Fruit fly (Drosophila melanogaster) whole organism, embryonic: ENCODE data around the gene CG34041.
A peak's percentile ranks its signal among the peaks of the same experiment; 100 is the strongest.

Experiments used
- CG10147 ChIP-seq: fragments of 200-800 bp; sonication (Bioruptor generic); optimal IDR thresholded peaks from 2 replicates; lab custom pipeline; 2019; ENCODE audit warnings: missing biosample characterization, mild to moderate bottlenecking, missing genetic modification characterization, moderate library complexity
- CG10959 ChIP-seq: fragments of 200-800 bp; sonication (Bioruptor generic); IDR thresholded peaks from 2 replicates; pipeline ENCODE4 v1.3.6; 2022; ENCODE audit warnings: missing biosample characterization, missing genetic modification characterization
- CG11085 ChIP-seq: fragments of 200-800 bp; sonication (Bioruptor generic); IDR thresholded peaks from 2 replicates; pipeline ENCODE4 v1.3.6; 2022; ENCODE audit warnings: missing biosample characterization, missing genetic modification characterization
- CG11247 ChIP-seq: fragments of 200-800 bp; sonication (Bioruptor generic); IDR thresholded peaks from 2 replicates; pipeline ENCODE4 v1.3.6; 2022; ENCODE audit warnings: missing biosample characterization, missing genetic modification characterization
- CG11504 ChIP-seq: fragments of 200-800 bp; sonication (Bioruptor generic); optimal IDR thresholded peaks from 3 replicates; lab custom pipeline; 2019; ENCODE audit warnings: missing biosample characterization, mild to moderate bottlenecking, missing genetic modification characterization, moderate library complexity
- CG11560 ChIP-seq: fragments of 200-800 bp; sonication (Bioruptor generic); IDR thresholded peaks from 3 replicates; pipeline ENCODE4 v1.3.6; 2022; ENCODE audit warnings: missing biosample characterization, missing genetic modification characterization
- CG12236 ChIP-seq: fragments of 200-800 bp; sonication (Bioruptor generic); optimal IDR thresholded peaks from 2 replicates; lab custom pipeline; 2016; ENCODE audit warnings: missing biosample characterization, missing genetic modification characterization
- CG14050 ChIP-seq: fragments of 200-800 bp; sonication (Bioruptor generic); IDR thresholded peaks from 3 replicates; pipeline ENCODE4 v1.3.6; 2022; ENCODE audit warnings: missing biosample characterization, missing genetic modification characterization
- CG17186 ChIP-seq: fragments of 200-800 bp; sonication (Bioruptor generic); optimal IDR thresholded peaks from 3 replicates; lab custom pipeline; 2017; ENCODE audit warnings: missing biosample characterization, missing genetic modification reagents, missing genetic modification characterization
- CG17385 ChIP-seq: fragments of 200-800 bp; sonication (Bioruptor generic); optimal IDR thresholded peaks from 3 replicates; lab custom pipeline; 2018; ENCODE audit warnings: missing biosample characterization, mild to moderate bottlenecking, missing genetic modification characterization
- CG30431 ChIP-seq: fragments of 200-800 bp; sonication (Bioruptor generic); optimal IDR thresholded peaks from 2 replicates; lab custom pipeline; 2017; ENCODE audit warnings: missing biosample characterization, missing genetic modification characterization
- CG3065 ChIP-seq: fragments of 200-800 bp; sonication (Bioruptor generic); optimal IDR thresholded peaks from 2 replicates; lab custom pipeline; 2016; ENCODE audit warnings: missing biosample characterization, missing genetic modification characterization
- CG33557 ChIP-seq: fragments of 200-800 bp; sonication (Bioruptor generic); optimal IDR thresholded peaks from 2 replicates; lab custom pipeline; 2019; ENCODE audit warnings: missing biosample characterization, mild to moderate bottlenecking, missing genetic modification characterization, moderate library complexity
- CG3407 ChIP-seq: fragments of 200-800 bp; sonication (Bioruptor generic); optimal IDR thresholded peaks from 2 replicates; lab custom pipeline; 2018; ENCODE audit warnings: missing biosample characterization, mild to moderate bottlenecking, missing genetic modification characterization
- CG4854 ChIP-seq: fragments of 200-800 bp; sonication (Bioruptor generic); optimal IDR thresholded peaks from 2 replicates; lab custom pipeline; 2016; ENCODE audit warnings: missing biosample characterization, missing genetic modification characterization, inconsistent platforms
- CG5180 ChIP-seq: fragments of 200-800 bp; sonication (Bioruptor generic); optimal IDR thresholded peaks from 3 replicates; lab custom pipeline; 2017; ENCODE audit warnings: missing biosample characterization, missing genetic modification characterization, mild to moderate bottlenecking, moderate library complexity, missing genetic modification reagents
- CG7556 ChIP-seq: fragments of 200-800 bp; sonication (Bioruptor generic); optimal IDR thresholded peaks from 2 replicates; lab custom pipeline; 2017; ENCODE audit warnings: missing biosample characterization, mild to moderate bottlenecking, missing genetic modification characterization
- CG8924 ChIP-seq: fragments of 200-800 bp; optimal IDR thresholded peaks from 3 replicates; lab custom pipeline; 2019; ENCODE audit warnings: missing biosample characterization, mild to moderate bottlenecking, missing genetic modification characterization, moderate library complexity
- CG9215 ChIP-seq: fragments of 200-800 bp; sonication (Bioruptor generic); IDR thresholded peaks from 2 replicates; pipeline ENCODE4 v1.3.6; 2022; ENCODE audit warnings: missing biosample characterization, missing genetic modification characterization
- Dad ChIP-seq: fragments of 200-800 bp; sonication (Bioruptor generic); optimal IDR thresholded peaks from 3 replicates; lab custom pipeline; 2016; ENCODE audit warnings: missing biosample characterization, missing genetic modification characterization
- Dip2 ChIP-seq: fragments of 200-800 bp; sonication (Bioruptor generic); IDR thresholded peaks from 2 replicates; pipeline ENCODE4 v1.3.6; 2022; ENCODE audit warnings: missing biosample characterization, missing genetic modification characterization
- Hey ChIP-seq: fragments of 200-800 bp; sonication (Bioruptor generic); optimal IDR thresholded peaks from 3 replicates; lab custom pipeline; 2018; ENCODE audit warnings: missing biosample characterization, mild to moderate bottlenecking, missing genetic modification characterization
- HmgZ ChIP-seq: fragments of 200-800 bp; sonication (Bioruptor generic); optimal IDR thresholded peaks from 2 replicates; lab custom pipeline; 2018; ENCODE audit warnings: missing biosample characterization, mild to moderate bottlenecking, missing genetic modification characterization
- Hr51 ChIP-seq, 2 experiments: fragments of 200-800 bp; sonication (Bioruptor generic); optimal IDR thresholded peaks; 2 replicates in 1 of 2; 3 replicates in 1 of 2; lab custom pipeline; 2016 to 2018; ENCODE audit warnings: missing biosample characterization in 2 of 2, missing genetic modification characterization in 2 of 2, mild to moderate bottlenecking in 1 of 2, moderate library complexity in 1 of 2
- Hr78 ChIP-seq, 2 experiments: fragments of 200-800 bp in 1 of 2; fragments of >200 bp in 1 of 2; sonication (Bioruptor generic) in 1 of 2; optimal IDR thresholded peaks; 2 replicates each; lab custom pipeline; 2017 to 2019; ENCODE audit warnings: missing biosample characterization in 2 of 2, missing genetic modification characterization in 2 of 2, mild to moderate bottlenecking in 1 of 2, moderate library complexity in 1 of 2
- MESR4 ChIP-seq: fragments of 200-800 bp; sonication (Bioruptor generic); optimal IDR thresholded peaks from 2 replicates; lab custom pipeline; 2018; ENCODE audit warnings: missing biosample characterization, mild to moderate bottlenecking, missing genetic modification characterization, moderate library complexity
- Max ChIP-seq: fragments of 200-800 bp; sonication (Bioruptor generic); optimal IDR thresholded peaks from 2 replicates; lab custom pipeline; 2016; ENCODE audit warnings: missing biosample characterization, mild to moderate bottlenecking, missing genetic modification characterization
- Oli ChIP-seq: fragments of 200-800 bp; sonication (Bioruptor generic); optimal IDR thresholded peaks from 2 replicates; lab custom pipeline; 2018; ENCODE audit warnings: missing biosample characterization, mild to moderate bottlenecking, missing genetic modification characterization, moderate library complexity
- Optix ChIP-seq: fragments of 200-800 bp; sonication (Bioruptor generic); IDR thresholded peaks from 3 replicates; pipeline ENCODE4 v1.3.6; 2022; ENCODE audit warnings: missing biosample characterization, missing genetic modification characterization
- Rx ChIP-seq: fragments of 200-800 bp; sonication (Bioruptor generic); IDR thresholded peaks from 2 replicates; pipeline ENCODE4 v1.3.6; 2022; ENCODE audit warnings: missing biosample characterization, missing genetic modification characterization
- Sin3A ChIP-seq: fragments of >200 bp; optimal IDR thresholded peaks from 2 replicates; lab custom pipeline; 2018
- Sox100B ChIP-seq: fragments of 200-800 bp; sonication (Bioruptor generic); optimal IDR thresholded peaks from 3 replicates; lab custom pipeline; 2018; ENCODE audit warnings: missing biosample characterization, mild to moderate bottlenecking, missing genetic modification characterization
- Stat92E ChIP-seq, 3 experiments: fragments of >200 bp in 2 of 3; fragments of 200-800 bp in 1 of 3; sonication (Bioruptor generic) in 1 of 3; optimal IDR thresholded peaks; 2 replicates each; lab custom pipeline; 2017 to 2019; ENCODE audit warnings: missing biosample characterization in 3 of 3, missing genetic modification characterization in 3 of 3, mild to moderate bottlenecking in 1 of 3, moderate library complexity in 1 of 3
- Tbp ChIP-seq: fragments of >200 bp; optimal IDR thresholded peaks from 2 replicates; lab custom pipeline; 2018; ENCODE audit warnings: missing biosample characterization, missing genetic modification characterization
- Vsx1 ChIP-seq: fragments of 200-800 bp; sonication (Bioruptor generic); optimal IDR thresholded peaks from 2 replicates; lab custom pipeline; 2017; ENCODE audit warnings: missing biosample characterization, mild to moderate bottlenecking, missing genetic modification characterization, missing genetic modification reagents
- Xrp1 ChIP-seq: fragments of 200-800 bp; sonication (Bioruptor generic); IDR thresholded peaks from 2 replicates; pipeline ENCODE4 v1.3.6; 2022; ENCODE audit warnings: missing biosample characterization, missing genetic modification characterization
- bbx ChIP-seq: fragments of 200-800 bp; sonication (Bioruptor generic); IDR thresholded peaks from 2 replicates; pipeline ENCODE4 v1.3.6; 2022; ENCODE audit warnings: missing biosample characterization, missing genetic modification characterization; ENCODE audit not compliant: partially characterized antibody
- croc ChIP-seq: fragments of 200-800 bp; sonication (Bioruptor generic); conservative IDR thresholded peaks from 3 replicates; pipeline ENCODE4 v1.3.6; 2022; ENCODE audit warnings: missing biosample characterization, missing genetic modification characterization
- grau ChIP-seq: fragments of 200-800 bp; optimal IDR thresholded peaks from 3 replicates; lab custom pipeline; 2019; ENCODE audit warnings: missing biosample characterization, mild to moderate bottlenecking, missing genetic modification characterization, moderate library complexity
- hth ChIP-seq: fragments of >200 bp; optimal IDR thresholded peaks from 2 replicates; lab custom pipeline; 2017; ENCODE audit warnings: inconsistent platforms
- maf-S ChIP-seq: fragments of 200-800 bp; sonication (Bioruptor generic); optimal IDR thresholded peaks from 2 replicates; lab custom pipeline; 2016; ENCODE audit warnings: missing biosample characterization, missing genetic modification characterization
- nau ChIP-seq: fragments of 200-800 bp; sonication (Bioruptor generic); optimal IDR thresholded peaks from 3 replicates; lab custom pipeline; 2017; ENCODE audit warnings: missing biosample characterization, mild to moderate bottlenecking, missing genetic modification characterization, missing genetic modification reagents
- p53 ChIP-seq: fragments of 200-800 bp; sonication (Bioruptor generic); optimal IDR thresholded peaks from 2 replicates; lab custom pipeline; 2016; ENCODE audit warnings: missing biosample characterization, missing genetic modification characterization
- peb ChIP-seq: fragments of 200-800 bp; sonication (Bioruptor generic); IDR thresholded peaks from 2 replicates; pipeline ENCODE4 v1.3.6; 2022; ENCODE audit warnings: missing biosample characterization, missing genetic modification characterization
- sim ChIP-seq: fragments of 200-800 bp; sonication (Bioruptor generic); IDR thresholded peaks from 2 replicates; pipeline ENCODE4 v1.3.6; 2022; ENCODE audit warnings: missing biosample characterization, missing genetic modification characterization
- sna ChIP-seq: fragments of 200-800 bp; sonication (Bioruptor generic); IDR thresholded peaks from 2 replicates; pipeline ENCODE4 v1.3.6; 2022; ENCODE audit warnings: missing biosample characterization, missing genetic modification characterization; ENCODE audit not compliant: partially characterized antibody
- tin ChIP-seq: fragments of 200-800 bp; sonication (Bioruptor generic); optimal IDR thresholded peaks from 3 replicates; lab custom pipeline; 2016; ENCODE audit warnings: missing biosample characterization, missing genetic modification characterization
- trem ChIP-seq: fragments of 200-800 bp; optimal IDR thresholded peaks from 3 replicates; lab custom pipeline; 2019; ENCODE audit warnings: missing biosample characterization, mild to moderate bottlenecking, missing genetic modification characterization, moderate library complexity
- wor ChIP-seq: fragments of 200-800 bp; sonication (Bioruptor generic); IDR thresholded peaks from 2 replicates; pipeline ENCODE4 v1.3.6; 2022; ENCODE audit warnings: missing biosample characterization, missing genetic modification characterization
- z ChIP-seq: fragments of 200-800 bp; sonication (Bioruptor generic); IDR thresholded peaks from 3 replicates; pipeline ENCODE4 v1.3.6; 2022; ENCODE audit warnings: missing biosample characterization, missing genetic modification characterization

Gene CG34041

DNA sequence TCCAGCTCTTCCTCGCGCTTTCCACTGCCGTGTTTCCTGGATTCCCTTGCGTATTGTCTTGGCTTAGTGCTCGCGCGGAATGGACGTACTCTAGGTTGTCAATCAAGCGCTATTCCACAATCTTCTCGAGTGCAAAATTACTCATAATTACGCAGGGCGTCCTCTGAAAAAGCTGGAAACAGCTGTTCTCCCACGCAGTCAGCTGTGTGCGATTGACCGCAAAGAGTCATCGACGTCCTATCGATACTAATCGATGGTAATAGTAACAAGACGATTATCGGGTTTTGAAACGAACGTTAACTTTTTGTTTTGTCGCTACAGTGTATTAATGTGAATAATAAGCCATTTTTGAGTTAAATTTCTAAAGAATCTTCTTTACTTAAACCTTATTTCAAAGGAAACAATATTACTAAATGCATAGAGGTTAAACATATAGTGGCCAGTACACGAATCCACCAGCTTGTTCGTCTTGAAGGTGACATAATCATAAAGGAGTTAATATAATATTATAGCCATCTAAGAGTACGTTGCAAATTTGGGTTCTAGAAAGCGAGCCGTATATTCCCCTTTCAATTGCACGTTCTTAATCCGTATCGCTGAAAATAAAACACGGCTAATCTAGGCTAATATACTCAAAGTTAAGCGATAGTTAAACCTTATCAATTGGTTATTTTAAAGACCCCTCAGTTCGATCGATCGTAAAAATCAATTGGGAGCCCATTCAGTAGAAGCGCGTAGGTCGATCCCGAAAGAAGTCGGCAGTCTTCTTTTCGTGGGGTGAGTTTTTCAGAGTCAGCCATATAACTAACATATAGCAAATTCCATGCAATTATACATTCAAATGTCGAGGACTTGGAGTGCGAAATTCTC is 48.5 kb upstream of the CG34041 start, which contains the start of the genes CG2224 and CDase (continued):
- TF ChIP-seq maf-S (GFP tag; lab: Kevin White, UChicago) = no peak
- TF ChIP-seq grau (tag; lab: Kevin White, UChicago) = no peak
- no peak for TF ChIP-seq p53
- TF ChIP-seq hth = no peak
- TF ChIP-seq Stat92E (GFP tag; optimal IDR thresholded peaks at IDR 0.05; lab: Kevin White, UChicago) = no peak
- TF ChIP-seq MESR4 (GFP tag; lab: Kevin White, UChicago) = peak; percentile 56
- TF ChIP-seq CG11085 (GFP tag; lab: Robert Waterston, UW) = no peak
- TF ChIP-seq CG11247 = no peak
- no peak for TF ChIP-seq tin (GFP tag; lab: Kevin White, UChicago)
- TF ChIP-seq CG9215 (GFP tag; lab: Robert Waterston, UW) = no peak
- no peak for TF ChIP-seq Max
- no peak for TF ChIP-seq CG5180 (GFP tag; lab: Kevin White, UChicago)
- TF ChIP-seq CG7556 (GFP tag; lab: Kevin White, UChicago) = no peak
- TF ChIP-seq CG4854 = no peak
- peak; percentile 34 for TF ChIP-seq HmgZ
- no peak for TF ChIP-seq z (GFP tag; lab: Robert Waterston, UW)
- TF ChIP-seq CG14050 (GFP tag; lab: Robert Waterston, UW) = no peak
- TF ChIP-seq Hr78 (GFP tag; optimal IDR thresholded peaks at IDR 0.05; lab: Kevin White, UChicago) = no peak
- no peak for TF ChIP-seq sim (GFP tag; lab: Robert Waterston, UW)
- no peak for TF ChIP-seq CG33557 (GFP tag; lab: Kevin White, UChicago)
- TF ChIP-seq wor (GFP tag; lab: Robert Waterston, UW) = no peak
- TF ChIP-seq nau (GFP tag; lab: Kevin White, UChicago) = no peak
- no peak for TF ChIP-seq CG10147
- no peak for TF ChIP-seq Oli (tag; lab: Kevin White, UChicago)
- peak; percentile 94 for TF ChIP-seq bbx (GFP tag; lab: Robert Waterston, UW)
- no peak for TF ChIP-seq Hey (tag; lab: Kevin White, UChicago)
- TF ChIP-seq sna (GFP tag; lab: Robert Waterston, UW) = peak; percentile 95
- no peak for TF ChIP-seq CG8924 (tag; lab: Kevin White, UChicago)
- TF ChIP-seq CG3065 = no peak
- no peak for TF ChIP-seq CG10959
- TF ChIP-seq Hr51 (GFP tag; optimal IDR thresholded peaks at IDR 0.05; lab: Kevin White, UChicago) = no peak
- no peak for TF ChIP-seq CG11504 (tag; lab: Kevin White, UChicago)
- no peak for TF ChIP-seq Optix (GFP tag; lab: Robert Waterston, UW)
- no peak for TF ChIP-seq CG11560 (tag; lab: Robert Waterston, UW)
- no peak for TF ChIP-seq Xrp1 (GFP tag; lab: Robert Waterston, UW)
- no peak for TF ChIP-seq croc (GFP tag; lab: Robert Waterston, UW)
- no peak for TF ChIP-seq Dad (GFP tag; lab: Kevin White, UChicago)
- TF ChIP-seq Rx = no peak
- TF ChIP-seq trem (tag; lab: Kevin White, UChicago) = no peak
- TF ChIP-seq Tbp (GFP tag; lab: Kevin White, UChicago) = no peak
- no peak for TF ChIP-seq Dip2
- TF ChIP-seq CG30431 (GFP tag; lab: Kevin White, UChicago) = no peak
- TF ChIP-seq Sin3A (lab: Kevin White, UChicago) = no peak
- no peak for TF ChIP-seq CG17385
- no peak for TF ChIP-seq CG3407 (GFP tag; lab: Kevin White, UChicago)
- TF ChIP-seq peb = no peak
- no peak for TF ChIP-seq Sox100B (GFP tag; lab: Kevin White, UChicago)
- no peak for TF ChIP-seq CG12236 (GFP tag; lab: Kevin White, UChicago)
- peak; percentile 5 for TF ChIP-seq Vsx1 (GFP tag; lab: Kevin White, UChicago)
- TF ChIP-seq CG17186 = peak; percentile 8
